Fruit fly (Drosophila melanogaster): ENCODE results near the gene CG17896.
A peak's percentile ranks its signal among the peaks of the same experiment; 100 is the strongest.

The CG17896 gene

DNA sequence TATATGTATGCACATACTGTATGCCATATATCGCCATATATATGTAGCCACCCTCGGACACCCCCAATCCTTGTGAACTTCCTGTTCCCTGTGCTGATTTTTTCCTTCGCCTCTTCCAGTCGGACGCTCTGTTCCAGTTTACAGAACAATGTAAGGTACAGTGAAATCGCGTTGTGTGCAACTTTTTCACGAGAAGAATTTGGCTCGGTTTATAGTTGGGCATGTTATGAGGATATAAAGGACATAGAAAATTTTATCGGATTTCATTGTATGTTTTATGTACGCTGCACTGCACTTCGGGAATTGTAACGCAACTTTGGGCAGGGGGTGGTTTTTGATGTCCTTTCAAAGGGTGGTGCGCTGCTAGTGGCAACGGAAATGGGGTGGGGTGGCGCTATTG is 31.0 kb upstream of the CG17896 start (continued):
- TF ChIP-seq CG17186 (GFP tag; optimal IDR thresholded peaks at IDR 0.05) = no peak
- no peak for TF ChIP-seq E2f2 (GFP tag; IDR thresholded peaks at IDR 0.05)
- TF ChIP-seq CG10321 (GFP tag; IDR thresholded peaks at IDR 0.05) = no peak
- TF ChIP-seq amos (GFP tag; IDR thresholded peaks at IDR 0.05; ENCODE audit: partially characterized antibody) = no peak
- TF ChIP-seq CG11695 (GFP tag; IDR thresholded peaks at IDR 0.05) = no peak
- TF ChIP-seq CG31388 (GFP tag; optimal IDR thresholded peaks at IDR 0.05) = no peak
- TF ChIP-seq CG17359 (tag; optimal IDR thresholded peaks at IDR 0.05) = peak; percentile 2
- TF ChIP-seq fu2 (GFP tag; optimal IDR thresholded peaks at IDR 0.05) = no peak
- no peak for TF ChIP-seq Gsc (GFP tag; IDR thresholded peaks at IDR 0.05)
- no peak for TF ChIP-seq CG31224 (GFP tag; IDR thresholded peaks at IDR 0.05)
- peak; percentile 82 for TF ChIP-seq row (GFP tag; IDR thresholded peaks at IDR 0.05)
- no peak for TF ChIP-seq gcm2 (GFP tag; optimal IDR thresholded peaks at IDR 0.05)
- no peak for TF ChIP-seq PHDP (tag; optimal IDR thresholded peaks at IDR 0.05)
- TF ChIP-seq Stat92E (GFP tag; optimal IDR thresholded peaks at IDR 0.05) = no peak
- no peak for TF ChIP-seq pita (GFP tag; optimal IDR thresholded peaks at IDR 0.05)
- TF ChIP-seq CG7928 (GFP tag; optimal IDR thresholded peaks at IDR 0.05) = no peak
- peak; percentile 40 for TF ChIP-seq CG13424 (tag; optimal IDR thresholded peaks at IDR 0.05)
- no peak for TF ChIP-seq CG17568 (GFP tag; optimal IDR thresholded peaks at IDR 0.05)
- TF ChIP-seq CG32532 (GFP tag; IDR thresholded peaks at IDR 0.05) = 0 out of 2 replicates have a peak, but pooled peaks have one; percentile 22
- no peak for TF ChIP-seq scrt (GFP tag; optimal IDR thresholded peaks at IDR 0.05)
- no peak for TF ChIP-seq Max (GFP tag; optimal IDR thresholded peaks at IDR 0.05)
- TF ChIP-seq CG7987 (GFP tag; optimal IDR thresholded peaks at IDR 0.05) = no peak
- TF ChIP-seq yki (optimal IDR thresholded peaks at IDR 0.05) = no peak
- TF ChIP-seq Vsx1 (GFP tag; optimal IDR thresholded peaks at IDR 0.05) = no peak
- no peak for TF ChIP-seq CG18764 (GFP tag; optimal IDR thresholded peaks at IDR 0.05)
- TF ChIP-seq bcd (GFP tag; optimal IDR thresholded peaks at IDR 0.05) = no peak
- TF ChIP-seq bsh (GFP tag; optimal IDR thresholded peaks at IDR 0.05) = peak in 1 of 2 experiments; percentile 27
- TF ChIP-seq Spps (tag; optimal IDR thresholded peaks at IDR 0.05) = no peak
- no peak for TF ChIP-seq CG5245 (GFP tag; optimal IDR thresholded peaks at IDR 0.05)
- TF ChIP-seq Sry-β (GFP tag; optimal IDR thresholded peaks at IDR 0.05) = no peak
- 0 out of 2 replicates have a peak, but pooled peaks have one; percentile 21 for TF ChIP-seq CG5953 (GFP tag; IDR thresholded peaks at IDR 0.05)
- no peak for TF ChIP-seq CG16863 (GFP tag; optimal IDR thresholded peaks at IDR 0.05)
- TF ChIP-seq Hsf (GFP tag; optimal IDR thresholded peaks at IDR 0.05) = peak; percentile 18
- TF ChIP-seq Side (GFP tag; optimal IDR thresholded peaks at IDR 0.05) = no peak
- TF ChIP-seq onecut (GFP tag; IDR thresholded peaks at IDR 0.05) = peak; percentile 36; the same call in 1 of the 2 replicates
- no peak for TF ChIP-seq ERR (GFP tag; optimal IDR thresholded peaks at IDR 0.05)
- TF ChIP-seq CG11504 (tag; optimal IDR thresholded peaks at IDR 0.05) = peak; percentile 31
- TF ChIP-seq CG4424 (GFP tag; optimal IDR thresholded peaks at IDR 0.05) = no peak
- TF ChIP-seq Gug (GFP tag; IDR thresholded peaks at IDR 0.05) = 0 out of 4 replicates have a peak, but pooled peaks have one; percentile 24
- TF ChIP-seq Hr51 (GFP tag; optimal IDR thresholded peaks at IDR 0.05) = peak in 1 of 2 experiments; percentile 52
- no peak for TF ChIP-seq tio (GFP tag; optimal IDR thresholded peaks at IDR 0.05)
- TF ChIP-seq Usf (GFP tag; optimal IDR thresholded peaks at IDR 0.05) = no peak
- no peak for TF ChIP-seq CG14050 (GFP tag; IDR thresholded peaks at IDR 0.05)

Data from whole organism, embryonic.